Worm (Caenorhabditis elegans): Measurements from ENCODE around the gene oac-41.

ce11 chrV:8990194-8990649 is 31.8 kb downstream of the oac-41 start, which contains the start of gene F59E11.7:
- no peak for TF ChIP-seq ztf-29 (GFP tag; IDR thresholded peaks at IDR 0.05)
- TF ChIP-seq T22C8.4 (GFP tag; IDR thresholded peaks at IDR 0.05): no peak
- TF ChIP-seq med-1 (GFP tag; optimal IDR thresholded peaks at IDR 0.05; ENCODE audit: insufficient read depth): no peak
- TF ChIP-seq flt-1 (GFP tag; IDR thresholded peaks at IDR 0.05): no peak
- TF ChIP-seq tab-1 (GFP tag; IDR thresholded peaks at IDR 0.05): no peak

Measured in whole organism, midembryonic.